Worm (Caenorhabditis elegans) whole organism, midembryonic: Measurements from ENCODE around the gene dmsr-13.

Source experiments
- cog-1 ChIP-seq: sonication (generic microtip); optimal IDR thresholded peaks from 2 replicates; lab custom pipeline; 2016; ENCODE audit warnings: missing genetic modification characterization, missing compliant biosample characterization
- flt-1 ChIP-seq: fragments of 200-800 bp; sonication (Bioruptor generic); IDR thresholded peaks from 2 replicates; pipeline ENCODE4 v1.3.6; 2022; ENCODE audit warnings: missing genetic modification characterization, missing compliant biosample characterization
- klf-2 ChIP-seq: fragments of 200-800 bp; sonication (Bioruptor generic); conservative IDR thresholded peaks from 2 replicates; pipeline ENCODE4 v1.3.6; 2022; ENCODE audit warnings: missing genetic modification reagents, missing genetic modification characterization, missing compliant biosample characterization
- ref-1 ChIP-seq: fragments of 200-800 bp; sonication (Bioruptor generic); conservative IDR thresholded peaks from 2 replicates; pipeline ENCODE4 v1.3.6; 2022; ENCODE audit warnings: missing genetic modification reagents, missing genetic modification characterization, missing compliant biosample characterization
- tab-1 ChIP-seq: fragments of 200-800 bp; sonication (Bioruptor generic); IDR thresholded peaks from 2 replicates; pipeline ENCODE4 v1.3.6; 2022; ENCODE audit warnings: missing genetic modification characterization, missing compliant biosample characterization

- TF ChIP-seq cog-1 (tag; lab: Kevin White, UChicago), result no peak
- no peak for TF ChIP-seq tab-1
- TF ChIP-seq klf-2 (GFP tag; lab: Robert Waterston, UW), result no peak
- no peak for TF ChIP-seq flt-1 (GFP tag; lab: Robert Waterston, UW)
- TF ChIP-seq ref-1 (GFP tag; lab: Robert Waterston, UW), result no peak
Observed at ce11 chrV:6846507-6846906, 26.8 kb upstream of the dmsr-13 start, which contains the start of gene lgc-54.
